Fruit fly (Drosophila melanogaster): ENCODE results near the gene CG10013.

CG10013 gene

dm6 chr3R:12367464-12367863 is 44.1 kb downstream of the CG10013 start, which contains the start of gene GstD9:
GstD9 (minus strand) TSS chr3R:12367564.
- TF ChIP-seq GATAd (GFP tag; optimal IDR thresholded peaks at IDR 0.05) (no peak), Mio (GFP tag; optimal IDR thresholded peaks at IDR 0.05) (no peak), OdsH (GFP tag; optimal IDR thresholded peaks at IDR 0.05) (no peak)

dm6 chr3R:12369135-12369792 is 45.9 kb downstream of the CG10013 start, which contains the start of gene GstD1:
GstD1 (minus strand) TSS chr3R:12369268.
- TF ChIP-seq N (GFP tag; optimal IDR thresholded peaks at IDR 0.05) (no peak), woc (GFP tag; optimal IDR thresholded peaks at IDR 0.05) (peak; percentile 82), sage (GFP tag; optimal IDR thresholded peaks at IDR 0.05) (no peak), GATAd (GFP tag; optimal IDR thresholded peaks at IDR 0.05) (no peak), Dfd (GFP tag; optimal IDR thresholded peaks at IDR 0.05) (no peak), Hr83 (GFP tag; optimal IDR thresholded peaks at IDR 0.05; ENCODE audit: poor library complexity, severe bottlenecking) (peak; percentile 55), dsf (GFP tag; optimal IDR thresholded peaks at IDR 0.05; ENCODE audit: borderline replicate concordance) (no peak), fru (GFP tag; optimal IDR thresholded peaks at IDR 0.05) (peak; percentile 81), jim (GFP tag; optimal IDR thresholded peaks at IDR 0.05) (peak; percentile 83), CrebA (GFP tag; optimal IDR thresholded peaks at IDR 0.05; ENCODE audit: borderline replicate concordance) (no peak), tai (GFP tag; optimal IDR thresholded peaks at IDR 0.05) (no peak), brk (GFP tag; optimal IDR thresholded peaks at IDR 0.05) (no peak), sv (GFP tag; optimal IDR thresholded peaks at IDR 0.05) (peak; percentile 34), dl (GFP tag; optimal IDR thresholded peaks at IDR 0.05; ENCODE audit: insufficient read depth in 1 of 2, partially characterized antibody in 2 of 2) (peak; percentile 3 to 20), Hnf4 (GFP tag; optimal IDR thresholded peaks at IDR 0.05) (peak; percentile 37), Jra (GFP tag; optimal IDR thresholded peaks at IDR 0.05) (peak; percentile 61), Mio (GFP tag; optimal IDR thresholded peaks at IDR 0.05) (no peak), pan (optimal IDR thresholded peaks at IDR 0.05) (no peak), Myc (optimal IDR thresholded peaks at IDR 0.05) (no peak), HLH106 (tag; optimal IDR thresholded peaks at IDR 0.05) (peak; percentile 65), Sp1 (GFP tag; optimal IDR thresholded peaks at IDR 0.05) (peak; percentile 32), foxo (GFP tag; optimal IDR thresholded peaks at IDR 0.05) (peak in 1 of 2 experiments; percentile 71), dmrt93B (GFP tag; optimal IDR thresholded peaks at IDR 0.05) (peak; percentile 68), psq (GFP tag; optimal IDR thresholded peaks at IDR 0.05) (peak; percentile 51), Vsx2 (GFP tag; optimal IDR thresholded peaks at IDR 0.05; ENCODE audit: partially characterized antibody) (peak; percentile 47), CG9705 (GFP tag; optimal IDR thresholded peaks at IDR 0.05) (no peak), br (GFP tag; optimal IDR thresholded peaks at IDR 0.05) (peak; percentile 66), Hr78 (GFP tag; optimal IDR thresholded peaks at IDR 0.05) (no peak), Dif (GFP tag; optimal IDR thresholded peaks at IDR 0.05; ENCODE audit: partially characterized antibody) (peak; percentile 81), rgr (GFP tag; optimal IDR thresholded peaks at IDR 0.05) (peak; percentile 33), ey (GFP tag; optimal IDR thresholded peaks at IDR 0.05) (peak; percentile 77), usp (GFP tag; optimal IDR thresholded peaks at IDR 0.05) (no peak), Abd-B (GFP tag; optimal IDR thresholded peaks at IDR 0.05) (no peak), Rel (GFP tag; optimal IDR thresholded peaks at IDR 0.05) (no peak), Rel (tag; optimal IDR thresholded peaks at IDR 0.05) (peak; percentile 85), lola (GFP tag; optimal IDR thresholded peaks at IDR 0.05) (no peak), OdsH (GFP tag; optimal IDR thresholded peaks at IDR 0.05) (peak; percentile 65), h (GFP tag; optimal IDR thresholded peaks at IDR 0.05) (peak; percentile 78), CG32264 (GFP tag; optimal IDR thresholded peaks at IDR 0.05) (no peak)

Data from whole organism, wandering third instar larva.